Worm (Caenorhabditis elegans): ENCODE results near the gene nhr-106.

DNA sequence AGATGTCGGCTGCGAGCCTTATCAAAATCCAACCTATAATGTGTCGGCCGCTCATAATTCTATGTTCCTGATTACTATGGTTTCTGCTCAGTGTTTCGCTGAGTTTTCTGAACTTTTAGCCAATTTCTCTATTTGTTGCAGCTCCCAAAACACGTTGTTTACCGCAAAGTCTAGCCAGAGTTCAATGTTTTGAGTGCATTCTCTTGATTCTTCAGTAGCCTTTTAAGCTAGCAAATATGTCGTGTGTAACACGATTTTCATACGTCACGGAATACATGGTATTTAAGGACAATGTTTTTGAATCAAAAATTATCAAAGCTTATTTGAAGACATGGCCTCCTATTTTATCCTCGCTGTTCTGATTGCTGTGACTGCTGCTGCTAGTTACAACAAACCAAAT, 15.8 kb downstream of the nhr-106 start, which contains the start of gene srlf-19:
- no peak for TF ChIP-seq ama-1 (optimal IDR thresholded peaks at IDR 0.05)
- no peak for TF ChIP-seq elt-4 (tag; optimal IDR thresholded peaks at IDR 0.05)
- TF ChIP-seq K09A11.1 (tag; optimal IDR thresholded peaks at IDR 0.05; ENCODE audit: insufficient read depth): no peak
- TF ChIP-seq hlh-13 (GFP tag; optimal IDR thresholded peaks at IDR 0.05): no peak
- no peak for TF ChIP-seq pha-4 (tag; optimal IDR thresholded peaks at IDR 0.05)
- TF ChIP-seq zip-5 (tag; optimal IDR thresholded peaks at IDR 0.05): no peak
- no peak for TF ChIP-seq F13H6.1 (tag; optimal IDR thresholded peaks at IDR 0.05)
- no peak for TF ChIP-seq ceh-2 (tag; optimal IDR thresholded peaks at IDR 0.05)
- TF ChIP-seq dmd-4 (tag; optimal IDR thresholded peaks at IDR 0.05; ENCODE audit: borderline replicate concordance): no peak
- no peak for TF ChIP-seq nfya-1 (tag; optimal IDR thresholded peaks at IDR 0.05)
